Worm (Caenorhabditis elegans): ENCODE data around the gene T21B10.3.

Gene T21B10.3

DNA sequence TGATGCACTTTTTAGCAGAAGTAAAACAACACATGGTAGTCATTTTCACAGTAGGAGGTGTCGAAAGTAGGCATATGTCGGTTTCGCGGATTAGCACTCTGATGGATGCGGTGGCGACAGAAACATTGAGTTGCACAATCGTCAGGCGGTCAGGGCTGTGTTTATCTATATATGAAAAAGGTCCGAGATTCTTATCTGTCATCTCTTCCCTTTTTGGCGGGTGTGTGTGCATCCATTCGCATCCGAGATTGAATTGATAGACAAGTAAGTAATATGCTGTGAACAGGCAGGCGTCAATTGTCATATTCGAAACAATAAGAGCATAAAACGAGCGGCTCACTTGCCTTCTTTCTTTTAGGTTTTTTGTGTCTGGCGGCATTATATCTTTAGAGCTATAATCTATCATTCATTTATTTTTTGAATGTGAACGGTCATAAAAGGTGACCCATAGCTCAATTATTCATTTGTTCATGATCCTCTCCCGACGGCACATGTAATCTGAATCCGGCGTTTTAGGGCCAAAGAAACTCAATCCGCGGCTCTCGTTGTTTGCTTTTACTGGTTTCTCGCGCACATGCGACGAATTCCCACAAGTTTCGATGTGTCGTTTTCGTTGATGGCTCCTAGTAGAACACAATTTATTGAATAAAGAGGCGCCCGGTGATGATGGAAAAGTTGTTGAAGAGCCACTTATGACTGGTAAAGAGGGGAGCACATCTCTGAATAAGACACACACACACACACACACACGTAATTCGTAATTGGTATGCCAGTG is 35.4 kb upstream of the T21B10.3 start:
- 0 out of 2 replicates have a peak, but pooled peaks have one; percentile 31 for TF ChIP-seq ref-1 (GFP tag; conservative IDR thresholded peaks at IDR 0.05)
- TF ChIP-seq ztf-29 (GFP tag; IDR thresholded peaks at IDR 0.05): no peak

DNA sequence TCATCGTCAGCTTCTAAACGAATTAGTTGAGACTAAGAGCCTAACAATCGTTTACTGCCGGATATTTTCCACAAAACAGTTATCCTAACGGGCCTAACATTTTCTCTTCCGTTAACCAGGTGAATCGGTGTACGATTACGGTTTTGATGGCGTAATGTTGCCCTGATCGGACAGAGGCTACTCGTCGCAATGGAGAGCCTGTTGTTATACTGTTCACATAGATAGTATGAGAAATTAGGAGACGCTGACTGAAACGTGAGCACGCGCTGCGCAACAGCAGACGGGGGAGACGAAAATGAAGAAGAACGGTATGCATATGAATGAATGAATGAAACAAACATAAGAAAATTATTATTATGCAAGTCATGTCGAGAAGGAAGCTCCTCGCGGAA is 34.8 kb upstream of the T21B10.3 start:
- no peak for TF ChIP-seq ztf-23 (GFP tag; IDR thresholded peaks at IDR 0.05)
- TF ChIP-seq klf-2 (GFP tag; conservative IDR thresholded peaks at IDR 0.05): no peak
- no peak for TF ChIP-seq cog-1 (tag; optimal IDR thresholded peaks at IDR 0.05)
- no peak for TF ChIP-seq T22C8.4 (GFP tag; IDR thresholded peaks at IDR 0.05)
- no peak for TF ChIP-seq flt-1 (GFP tag; IDR thresholded peaks at IDR 0.05)
- TF ChIP-seq ztf-29 (GFP tag; IDR thresholded peaks at IDR 0.05): no peak
- no peak for TF ChIP-seq ref-1 (GFP tag; conservative IDR thresholded peaks at IDR 0.05)
- TF ChIP-seq med-1 (GFP tag; optimal IDR thresholded peaks at IDR 0.05; ENCODE audit: insufficient read depth): no peak
- TF ChIP-seq tab-1 (GFP tag; IDR thresholded peaks at IDR 0.05): no peak

DNA sequence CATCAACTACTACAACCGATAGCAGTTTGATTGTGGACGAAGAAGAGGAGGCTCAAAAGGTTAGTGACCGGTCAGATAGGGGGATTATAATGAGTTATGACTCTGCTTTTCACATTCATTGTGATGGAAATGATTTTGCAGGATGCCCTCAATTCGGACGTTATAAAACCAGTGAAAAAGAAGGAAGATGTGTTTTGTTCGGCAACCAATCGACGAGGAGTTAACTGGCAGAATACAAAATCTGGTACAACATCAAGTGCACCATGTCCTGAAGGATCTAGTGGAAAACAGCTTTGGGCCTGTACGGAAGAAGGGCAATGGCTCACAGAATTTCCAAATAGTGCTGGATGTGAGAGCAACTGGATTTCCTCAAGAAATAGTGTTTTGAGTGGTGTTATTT is 30.3 kb upstream of the T21B10.3 start:
- TF ChIP-seq klf-2 (GFP tag; conservative IDR thresholded peaks at IDR 0.05) (no peak), ref-1 (GFP tag; conservative IDR thresholded peaks at IDR 0.05) (no peak), flt-1 (GFP tag; IDR thresholded peaks at IDR 0.05) (no peak), med-1 (GFP tag; optimal IDR thresholded peaks at IDR 0.05; ENCODE audit: insufficient read depth) (no peak), ztf-29 (GFP tag; IDR thresholded peaks at IDR 0.05) (no peak), ztf-23 (GFP tag; IDR thresholded peaks at IDR 0.05) (no peak), cog-1 (tag; optimal IDR thresholded peaks at IDR 0.05) (no peak), T22C8.4 (GFP tag; IDR thresholded peaks at IDR 0.05) (no peak), tab-1 (GFP tag; IDR thresholded peaks at IDR 0.05) (no peak)

DNA sequence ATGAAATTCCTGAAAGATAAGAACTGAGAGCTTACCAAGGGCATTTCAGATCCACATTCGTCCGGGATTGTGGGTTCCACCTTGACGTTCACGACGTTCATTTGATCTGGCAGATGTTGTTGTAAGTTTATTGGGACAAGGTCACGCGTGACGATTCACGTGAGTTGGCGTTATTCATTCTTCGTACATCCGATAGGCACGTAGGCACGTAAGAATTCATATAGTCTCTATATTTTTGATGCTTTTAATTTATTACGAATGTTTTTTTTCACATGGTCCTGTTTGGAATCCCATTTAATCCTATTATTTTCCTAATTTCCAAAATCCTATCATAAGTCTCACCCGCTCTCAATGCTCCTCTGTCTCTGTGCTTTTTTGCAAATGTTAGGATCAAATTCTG is 22.3 kb upstream of the T21B10.3 start, which contains the start of gene B0457.4:
Gene B0457.4, minus strand, starts transcription at position 101 of the 400 bp plus-strand sequence.
- TF ChIP-seq cog-1 (tag; optimal IDR thresholded peaks at IDR 0.05) (no peak), flt-1 (GFP tag; IDR thresholded peaks at IDR 0.05) (no peak), klf-2 (GFP tag; conservative IDR thresholded peaks at IDR 0.05) (no peak), ref-1 (GFP tag; conservative IDR thresholded peaks at IDR 0.05) (no peak)

DNA sequence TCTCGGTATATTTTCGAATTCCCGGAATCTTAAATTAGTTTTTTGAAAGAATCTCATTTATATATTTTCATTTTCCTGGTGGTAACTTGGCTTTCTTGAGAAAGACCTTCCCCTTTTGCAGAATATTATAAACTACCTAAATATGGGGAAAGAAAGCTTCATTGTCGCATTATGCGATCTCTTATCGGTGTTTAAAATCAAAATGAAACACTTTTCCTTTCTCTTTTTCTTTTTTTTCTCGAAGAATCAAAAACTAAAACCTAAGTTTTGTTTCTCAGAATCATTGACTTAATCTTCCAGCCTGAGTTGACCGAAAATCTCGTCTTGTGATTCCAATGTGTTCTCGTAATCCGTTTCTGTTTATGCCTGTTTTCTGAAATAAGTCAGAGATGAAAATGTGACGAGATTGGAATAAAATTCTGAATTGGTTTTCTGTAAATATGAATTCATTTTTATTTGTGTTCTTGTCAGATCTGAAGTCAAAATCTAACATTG is 21.6 kb upstream of the T21B10.3 start:
- TF ChIP-seq ztf-29 (GFP tag; IDR thresholded peaks at IDR 0.05) (no peak), tab-1 (GFP tag; IDR thresholded peaks at IDR 0.05) (no peak), ztf-23 (GFP tag; IDR thresholded peaks at IDR 0.05) (no peak), flt-1 (GFP tag; IDR thresholded peaks at IDR 0.05) (no peak), T22C8.4 (GFP tag; IDR thresholded peaks at IDR 0.05) (no peak), cog-1 (tag; optimal IDR thresholded peaks at IDR 0.05) (no peak), ref-1 (GFP tag; conservative IDR thresholded peaks at IDR 0.05) (no peak), med-1 (GFP tag; optimal IDR thresholded peaks at IDR 0.05; ENCODE audit: insufficient read depth) (no peak), klf-2 (GFP tag; conservative IDR thresholded peaks at IDR 0.05) (no peak)

DNA sequence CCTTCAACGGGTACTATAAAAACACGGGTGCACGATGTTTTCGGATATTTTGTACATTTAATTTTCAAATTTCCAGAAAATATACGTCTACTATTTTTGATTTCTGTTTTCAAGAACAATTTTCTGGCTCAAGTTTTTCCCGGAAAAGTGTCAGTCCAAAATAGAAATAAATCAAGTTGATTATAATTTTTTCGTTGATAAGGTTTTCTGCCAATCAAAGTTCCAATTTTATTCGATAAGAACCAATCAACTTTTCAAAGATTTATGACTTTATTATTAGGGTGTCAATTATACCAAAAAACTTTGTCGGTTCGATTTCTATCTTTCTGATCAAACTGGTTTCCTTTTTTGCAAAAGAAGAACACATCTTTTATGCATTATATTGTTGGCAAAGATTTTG is 19.5 kb upstream of the T21B10.3 start:
- no peak for TF ChIP-seq tab-1 (GFP tag; IDR thresholded peaks at IDR 0.05)
- no peak for TF ChIP-seq ztf-29 (GFP tag; IDR thresholded peaks at IDR 0.05)
- TF ChIP-seq cog-1 (tag; optimal IDR thresholded peaks at IDR 0.05): no peak
- no peak for TF ChIP-seq ztf-23 (GFP tag; IDR thresholded peaks at IDR 0.05)
- TF ChIP-seq ref-1 (GFP tag; conservative IDR thresholded peaks at IDR 0.05): no peak
- no peak for TF ChIP-seq flt-1 (GFP tag; IDR thresholded peaks at IDR 0.05)

DNA sequence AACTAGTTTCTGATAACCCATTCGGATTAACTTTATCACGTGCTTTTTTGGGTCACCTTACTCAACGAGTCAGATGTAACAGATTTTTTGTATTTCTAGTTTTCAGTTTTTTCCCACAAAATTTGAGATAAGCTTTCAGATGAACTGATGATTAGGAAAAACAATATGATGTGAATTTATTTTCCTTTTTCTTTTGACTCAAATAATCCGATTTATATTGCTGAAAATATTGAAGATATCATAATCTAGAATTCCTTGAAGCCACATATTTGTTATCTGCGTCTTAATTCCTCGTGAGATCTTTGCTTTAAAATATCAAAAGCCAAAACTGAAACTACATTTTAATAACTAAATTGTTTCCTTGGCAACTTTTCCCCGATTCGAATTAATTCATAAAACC is 17.5 kb upstream of the T21B10.3 start:
- TF ChIP-seq T22C8.4 (GFP tag; IDR thresholded peaks at IDR 0.05) (no peak), klf-2 (GFP tag; conservative IDR thresholded peaks at IDR 0.05) (no peak), ztf-29 (GFP tag; IDR thresholded peaks at IDR 0.05) (no peak), flt-1 (GFP tag; IDR thresholded peaks at IDR 0.05) (no peak), tab-1 (GFP tag; IDR thresholded peaks at IDR 0.05) (no peak)

DNA sequence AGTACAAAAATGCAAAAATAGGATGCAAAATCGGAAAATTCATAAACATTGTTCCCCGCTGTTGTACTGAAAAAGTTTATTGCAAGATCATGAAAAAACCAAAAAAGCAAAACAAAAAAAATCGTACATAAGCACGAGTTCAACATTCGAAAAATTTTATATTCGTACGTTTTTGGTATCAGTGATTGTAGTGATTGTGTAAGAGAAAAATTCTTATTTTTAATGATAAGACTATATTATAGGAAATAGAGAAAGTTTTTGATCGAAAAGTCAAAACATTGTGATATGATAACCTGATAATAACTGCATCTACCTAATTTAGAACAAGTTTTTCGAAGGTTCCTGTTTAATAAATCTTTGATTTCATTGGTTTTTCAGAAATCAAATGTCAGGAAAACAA is 16.8 kb upstream of the T21B10.3 start:
- TF ChIP-seq klf-2 (GFP tag; conservative IDR thresholded peaks at IDR 0.05): no peak
- TF ChIP-seq cog-1 (tag; optimal IDR thresholded peaks at IDR 0.05): no peak
- TF ChIP-seq ztf-29 (GFP tag; IDR thresholded peaks at IDR 0.05): no peak
- TF ChIP-seq med-1 (GFP tag; optimal IDR thresholded peaks at IDR 0.05; ENCODE audit: insufficient read depth): no peak
- no peak for TF ChIP-seq T22C8.4 (GFP tag; IDR thresholded peaks at IDR 0.05)
- no peak for TF ChIP-seq flt-1 (GFP tag; IDR thresholded peaks at IDR 0.05)
- no peak for TF ChIP-seq tab-1 (GFP tag; IDR thresholded peaks at IDR 0.05)
- no peak for TF ChIP-seq ref-1 (GFP tag; conservative IDR thresholded peaks at IDR 0.05)
- TF ChIP-seq ztf-23 (GFP tag; IDR thresholded peaks at IDR 0.05): no peak

DNA sequence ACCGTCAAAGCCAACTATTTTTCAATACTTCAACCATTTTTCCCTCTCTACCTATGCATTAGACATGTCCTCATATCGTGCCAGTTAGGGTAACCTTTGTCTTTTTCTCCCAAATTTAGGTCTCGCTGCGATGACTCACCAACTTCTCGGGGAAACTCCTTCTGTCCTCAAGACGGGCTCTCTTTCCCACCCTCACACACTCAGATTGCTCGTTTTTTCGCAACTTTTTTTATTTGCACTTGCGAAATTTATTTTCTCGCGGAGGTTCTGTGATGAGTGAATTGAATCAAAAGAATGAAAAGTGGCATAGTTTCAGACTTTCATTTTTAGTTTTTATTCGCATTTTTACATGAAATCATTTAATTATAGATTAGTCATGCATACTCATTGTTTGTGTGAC is 13.9 kb upstream of the T21B10.3 start:
- no peak for TF ChIP-seq cog-1 (tag; optimal IDR thresholded peaks at IDR 0.05)
- no peak for TF ChIP-seq tab-1 (GFP tag; IDR thresholded peaks at IDR 0.05)
- no peak for TF ChIP-seq flt-1 (GFP tag; IDR thresholded peaks at IDR 0.05)
- TF ChIP-seq T22C8.4 (GFP tag; IDR thresholded peaks at IDR 0.05): no peak
- no peak for TF ChIP-seq ztf-23 (GFP tag; IDR thresholded peaks at IDR 0.05)
- no peak for TF ChIP-seq klf-2 (GFP tag; conservative IDR thresholded peaks at IDR 0.05)
- TF ChIP-seq ref-1 (GFP tag; conservative IDR thresholded peaks at IDR 0.05): no peak
- TF ChIP-seq med-1 (GFP tag; optimal IDR thresholded peaks at IDR 0.05; ENCODE audit: insufficient read depth): no peak
- no peak for TF ChIP-seq ztf-29 (GFP tag; IDR thresholded peaks at IDR 0.05)

DNA sequence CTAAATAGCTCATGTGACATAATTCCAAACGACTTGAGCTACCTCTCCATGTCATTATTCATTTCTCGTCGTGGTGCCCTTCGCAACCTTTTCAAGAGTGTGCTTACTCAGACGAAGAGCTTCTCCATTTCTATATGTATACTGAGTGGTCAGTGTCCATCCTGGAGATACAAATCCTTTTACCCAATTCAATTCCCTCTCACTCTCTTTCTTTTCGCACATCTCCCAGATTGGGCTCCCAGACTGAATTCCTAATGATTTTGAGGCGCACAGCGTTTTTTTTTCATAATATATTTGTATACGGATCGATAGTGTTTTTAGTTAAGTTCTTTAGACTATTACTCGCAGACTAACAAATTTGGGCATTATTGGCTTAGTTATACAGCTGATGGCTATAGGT is 13.2 kb upstream of the T21B10.3 start:
- TF ChIP-seq ref-1 (GFP tag; conservative IDR thresholded peaks at IDR 0.05) (no peak), ztf-23 (GFP tag; IDR thresholded peaks at IDR 0.05) (no peak), ztf-29 (GFP tag; IDR thresholded peaks at IDR 0.05) (no peak), med-1 (GFP tag; optimal IDR thresholded peaks at IDR 0.05; ENCODE audit: insufficient read depth) (no peak), T22C8.4 (GFP tag; IDR thresholded peaks at IDR 0.05) (no peak), cog-1 (tag; optimal IDR thresholded peaks at IDR 0.05) (no peak), flt-1 (GFP tag; IDR thresholded peaks at IDR 0.05) (no peak), tab-1 (GFP tag; IDR thresholded peaks at IDR 0.05) (no peak), klf-2 (GFP tag; conservative IDR thresholded peaks at IDR 0.05) (no peak)

Data from whole organism, midembryonic.